Worm (Caenorhabditis elegans) whole organism, young adult: Measurements from ENCODE around the gene hpo-33.

Experiments
- B0261.1 ChIP-seq: sonication (generic microtip); optimal IDR thresholded peaks from 2 replicates; lab custom pipeline; 2016; ENCODE audit warnings: mild to moderate bottlenecking, missing genetic modification characterization, moderate library complexity, missing compliant biosample characterization
- F55B11.4 ChIP-seq: sonication (generic microtip); optimal IDR thresholded peaks from 2 replicates; lab custom pipeline; 2016; ENCODE audit warnings: missing compliant biosample characterization, missing genetic modification characterization, borderline replicate concordance; ENCODE audit not compliant: insufficient read depth
- F57C9.4 ChIP-seq: sonication (generic microtip); optimal IDR thresholded peaks from 2 replicates; lab custom pipeline; 2017; ENCODE audit warnings: mild to moderate bottlenecking, missing genetic modification characterization, missing compliant biosample characterization
- atf-7 ChIP-seq: sonication (generic microtip); optimal IDR thresholded peaks from 2 replicates; lab custom pipeline; 2017; ENCODE audit warnings: mild to moderate bottlenecking, missing genetic modification characterization, missing compliant biosample characterization
- bed-2 ChIP-seq: fragments of 200-800 bp; sonication (Bioruptor generic); IDR thresholded peaks from 2 replicates; pipeline ENCODE4 v1.3.6; 2022; ENCODE audit warnings: missing genetic modification reagents, missing genetic modification characterization, missing compliant biosample characterization
- ceh-40 ChIP-seq: fragments of 200-800 bp; sonication (Bioruptor generic); IDR thresholded peaks from 2 replicates; pipeline ENCODE4 v1.3.6; 2022; ENCODE audit warnings: missing genetic modification characterization, missing compliant biosample characterization
- ceh-91 ChIP-seq: fragments of 200-800 bp; sonication (Bioruptor generic); IDR thresholded peaks from 2 replicates; pipeline ENCODE4 v1.3.6; 2022; ENCODE audit warnings: missing genetic modification reagents, missing genetic modification characterization, missing compliant biosample characterization
- ets-4 ChIP-seq: fragments of 200-800 bp; sonication (Bioruptor generic); optimal IDR thresholded peaks from 2 replicates; lab custom pipeline; 2018; ENCODE audit warnings: mild to moderate bottlenecking, missing genetic modification characterization, missing compliant biosample characterization
- hsf-1 ChIP-seq: fragments of 200-800 bp; sonication (Bioruptor generic); IDR thresholded peaks from 2 replicates; pipeline ENCODE4 v1.3.6; 2022; ENCODE audit warnings: missing genetic modification reagents, missing genetic modification characterization, missing compliant biosample characterization
- mcd-1 ChIP-seq: fragments of 200-800 bp; sonication (Bioruptor generic); IDR thresholded peaks from 2 replicates; pipeline ENCODE4 v1.3.6; 2022; ENCODE audit warnings: missing genetic modification reagents, missing genetic modification characterization, missing compliant biosample characterization
- nhr-120 ChIP-seq: fragments of 200-800 bp; sonication (Bioruptor generic); IDR thresholded peaks from 2 replicates; pipeline ENCODE4 v1.3.6; 2022; ENCODE audit warnings: missing genetic modification characterization, missing compliant biosample characterization
- nhr-27 ChIP-seq: fragments of 200-800 bp; sonication (Bioruptor generic); optimal IDR thresholded peaks from 2 replicates; lab custom pipeline; 2018; ENCODE audit warnings: mild to moderate bottlenecking, missing genetic modification characterization, moderate library complexity, missing compliant biosample characterization
- nhr-80 ChIP-seq: sonication (generic microtip); optimal IDR thresholded peaks from 2 replicates; lab custom pipeline; 2016; ENCODE audit warnings: missing genetic modification characterization, missing compliant biosample characterization
- snpc-4 ChIP-seq, 5 experiments: fragments of 150-350 bp in 1 of 5; sonication (generic microtip) in 4 of 5; optimal IDR thresholded peaks; 2 replicates each; lab custom pipeline; 2014 to 2018; ENCODE audit warnings: missing genetic modification characterization in 5 of 5, missing biosample characterization in 3 of 5, antibody characterized with exemption in 2 of 5, mild to moderate bottlenecking in 2 of 5, missing compliant biosample characterization in 2 of 5, missing genotype in 2 of 5, moderate library complexity in 2 of 5, missing genetic modification reagents in 1 of 5
- ztf-18 ChIP-seq: sonication (generic microtip); optimal IDR thresholded peaks from 2 replicates; lab custom pipeline; 2016; ENCODE audit warnings: missing genotype, mild to moderate bottlenecking, missing genetic modification characterization, missing compliant biosample characterization
- ztf-6 ChIP-seq: fragments of 200-800 bp; sonication (Bioruptor generic); IDR thresholded peaks from 2 replicates; pipeline ENCODE4 v1.3.6; 2022; ENCODE audit warnings: missing genetic modification reagents, missing genetic modification characterization, missing compliant biosample characterization

Gene hpo-33

ce11 chrV:17089342-17089741 is 47.0 kb downstream of the hpo-33 start, which contains the start of gene T05E12.6:
Gene T05E12.6, minus strand, starts transcription at chrV:17089442.
- TF ChIP-seq nhr-120 (GFP tag; lab: Robert Waterston, UW) (no peak), atf-7 (tag; lab: Kevin White, UChicago) (no peak)

- TF ChIP-seq snpc-4 (GFP tag; optimal IDR thresholded peaks at IDR 0.05; lab: Kevin White, UChicago) = no peak
- peak in 1 of 4 experiments; percentile 25 for TF ChIP-seq snpc-4 (tag; optimal IDR thresholded peaks at IDR 0.05; lab: Kevin White, UChicago)
- TF ChIP-seq hsf-1 (GFP tag; lab: Robert Waterston, UW) = no peak
- TF ChIP-seq nhr-80 (tag; lab: Kevin White, UChicago) = peak; percentile 67
- TF ChIP-seq, all 124 proteins: peak for 2
These were observed 47.6 kb downstream of the hpo-33 start, which contains the start of gene srh-237 for ce11 chrV:17089931-17090429. Gene srh-237, plus strand, starts transcription at chrV:17090379.

ce11 chrV:17092262-17092661 is 49.9 kb downstream of the hpo-33 start, which contains the start of gene ZK218.1:
Gene ZK218.1, plus strand, starts transcription at chrV:17092562.
- no peak for TF ChIP-seq F57C9.4
- TF ChIP-seq bed-2 (GFP tag; lab: Robert Waterston, UW) = no peak
- TF ChIP-seq ceh-91 (GFP tag; lab: Robert Waterston, UW) = no peak
- TF ChIP-seq ets-4 (GFP tag; lab: Kevin White, UChicago) = no peak
- TF ChIP-seq F55B11.4 (tag; lab: Kevin White, UChicago) = no peak
- TF ChIP-seq ztf-6 (GFP tag; lab: Robert Waterston, UW) = no peak
- no peak for TF ChIP-seq ztf-18 (tag; lab: Kevin White, UChicago)
- no peak for TF ChIP-seq B0261.1 (tag; lab: Kevin White, UChicago)
- TF ChIP-seq nhr-27 = no peak
- TF ChIP-seq mcd-1 (GFP tag; lab: Robert Waterston, UW) = no peak
- TF ChIP-seq ceh-40 (GFP tag; lab: Robert Waterston, UW) = no peak
- TF ChIP-seq, all 124 proteins: peak for 0
